Worm (Caenorhabditis elegans) whole organism, early embryonic: ENCODE data around the gene arrd-16.

Experiments
- B0310.2 ChIP-seq: sonication (generic microtip); optimal IDR thresholded peaks from 2 replicates; lab custom pipeline; 2016; ENCODE audit warnings: mild to moderate bottlenecking, missing genetic modification characterization, missing compliant biosample characterization
- F13C5.2 ChIP-seq: sonication (generic microtip); optimal IDR thresholded peaks from 2 replicates; lab custom pipeline; 2017; ENCODE audit warnings: mild to moderate bottlenecking, missing genetic modification characterization, inconsistent platforms, missing compliant biosample characterization
- aly-1 ChIP-seq: sonication (generic microtip); optimal IDR thresholded peaks from 2 replicates; lab custom pipeline; 2016; ENCODE audit warnings: missing genetic modification characterization, missing compliant biosample characterization
- ama-1 ChIP-seq: fragments of 150-350 bp; optimal IDR thresholded peaks from 2 replicates; lab custom pipeline; 2014
- ceh-13 ChIP-seq: fragments of 200-800 bp; sonication (Bioruptor generic); optimal IDR thresholded peaks from 2 replicates; lab custom pipeline; 2018; ENCODE audit warnings: mild to moderate bottlenecking, missing genetic modification characterization, missing compliant biosample characterization
- ceh-36 ChIP-seq: sonication (generic microtip); optimal IDR thresholded peaks from 2 replicates; lab custom pipeline; 2016; ENCODE audit warnings: missing genetic modification characterization, inconsistent platforms, missing compliant biosample characterization
- ets-7 ChIP-seq: sonication (generic microtip); optimal IDR thresholded peaks from 2 replicates; lab custom pipeline; 2016; ENCODE audit warnings: missing genotype, missing genetic modification characterization, missing compliant biosample characterization
- flt-1 ChIP-seq: fragments of 200-800 bp; sonication (Bioruptor generic); IDR thresholded peaks from 2 replicates; pipeline ENCODE4 v1.3.6; 2022; ENCODE audit warnings: missing genetic modification characterization, missing compliant biosample characterization
- hmbx-1 ChIP-seq: sonication (generic microtip); optimal IDR thresholded peaks from 2 replicates; lab custom pipeline; 2016; ENCODE audit warnings: mild to moderate bottlenecking, missing genetic modification characterization, missing compliant biosample characterization
- hmg-4 ChIP-seq: fragments of 200-800 bp; sonication (Bioruptor generic); optimal IDR thresholded peaks from 2 replicates; lab custom pipeline; 2018; ENCODE audit warnings: mild to moderate bottlenecking, missing genetic modification characterization, missing compliant biosample characterization
- hnd-1 ChIP-seq: sonication (generic microtip); optimal IDR thresholded peaks from 2 replicates; lab custom pipeline; 2016; ENCODE audit warnings: missing genetic modification characterization, missing compliant biosample characterization
- pes-1 ChIP-seq: fragments of 200-800 bp; sonication (Bioruptor generic); IDR thresholded peaks from 2 replicates; pipeline ENCODE4 v1.3.6; 2022; ENCODE audit warnings: missing genetic modification reagents, missing genetic modification characterization, missing compliant biosample characterization
- scrt-1 ChIP-seq: fragments of 200-800 bp; sonication (Bioruptor generic); IDR thresholded peaks from 2 replicates; pipeline ENCODE4 v1.3.6; 2022; ENCODE audit warnings: missing genetic modification characterization, missing compliant biosample characterization
- sea-1 ChIP-seq: fragments of 200-800 bp; sonication (Bioruptor generic); conservative IDR thresholded peaks from 2 replicates; pipeline ENCODE4 v1.3.6; 2022; ENCODE audit warnings: missing genetic modification characterization, missing compliant biosample characterization
- tbx-11 ChIP-seq: fragments of 200-800 bp; sonication (Bioruptor generic); IDR thresholded peaks from 2 replicates; pipeline ENCODE4 v1.3.6; 2022; ENCODE audit warnings: missing genetic modification characterization, missing compliant biosample characterization
- tbx-37 ChIP-seq: fragments of 200-800 bp; sonication (Bioruptor generic); conservative IDR thresholded peaks from 2 replicates; pipeline ENCODE4 v1.3.6; 2022; ENCODE audit warnings: missing genetic modification reagents, missing genetic modification characterization, missing compliant biosample characterization
- tra-4 ChIP-seq: sonication (generic microtip); optimal IDR thresholded peaks from 2 replicates; lab custom pipeline; 2017; ENCODE audit warnings: missing genetic modification characterization, missing compliant biosample characterization

Gene arrd-16

DNA sequence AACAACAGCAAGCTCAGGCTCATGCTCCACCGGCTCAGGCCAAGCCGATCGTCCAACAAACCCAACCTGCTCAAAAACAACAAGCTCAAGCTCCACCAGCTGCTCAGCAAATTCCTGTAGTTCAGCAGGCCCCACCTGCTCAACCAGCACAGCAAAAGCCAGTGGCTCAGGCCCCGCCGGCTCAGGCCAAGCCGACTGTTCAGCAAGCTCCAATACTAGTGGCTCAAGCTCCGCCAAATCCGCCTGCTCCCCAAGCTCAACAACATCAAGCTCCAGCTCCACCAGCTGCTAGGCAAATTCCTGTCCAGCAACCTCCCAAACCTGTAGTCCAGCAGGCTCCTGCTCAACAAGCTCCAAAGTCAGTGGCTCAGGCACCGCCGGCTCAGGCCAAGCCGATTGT is 14.7 kb upstream of the arrd-16 start:
- TF ChIP-seq tra-4 (no peak), ets-7 (tag; lab: Kevin White, UChicago) (no peak), flt-1 (GFP tag; lab: Robert Waterston, UW) (no peak), ceh-13 (GFP tag; lab: Kevin White, UChicago) (no peak), sea-1 (GFP tag; lab: Robert Waterston, UW) (no peak), tbx-11 (GFP tag; lab: Robert Waterston, UW) (no peak), ama-1 (lab: Kevin White, UChicago) (no peak), F13C5.2 (tag; lab: Kevin White, UChicago) (no peak), B0310.2 (tag; lab: Kevin White, UChicago) (no peak), hmbx-1 (tag; lab: Kevin White, UChicago) (no peak), aly-1 (tag; lab: Kevin White, UChicago) (no peak), scrt-1 (GFP tag; lab: Robert Waterston, UW) (no peak), pes-1 (GFP tag; lab: Robert Waterston, UW) (no peak)

- TF ChIP-seq ceh-36 (tag; lab: Kevin White, UChicago): no peak
- TF ChIP-seq aly-1 (tag; lab: Kevin White, UChicago): peak; percentile 15
Observed at ce11 chrIII:12470589-12470988, 13.9 kb upstream of the arrd-16 start.

DNA sequence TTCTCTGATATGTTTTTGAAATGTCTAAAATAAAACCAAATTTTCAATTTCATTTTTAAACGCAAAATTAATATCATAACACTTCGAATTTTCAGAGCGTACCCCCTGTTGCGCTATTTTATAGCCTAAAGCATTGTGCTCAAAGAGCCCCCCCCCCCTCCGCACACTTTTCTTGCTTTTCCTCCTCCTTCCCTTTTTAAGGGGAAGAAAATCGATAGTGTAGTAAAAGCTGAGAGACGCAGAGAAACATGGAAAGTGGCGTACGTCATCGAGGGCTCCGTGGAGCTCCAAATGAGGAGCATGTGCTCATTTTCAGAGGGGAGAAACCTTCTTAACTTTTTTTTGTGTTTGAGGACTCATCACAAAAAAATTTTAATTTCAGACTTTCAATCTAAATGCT is 12.0 kb upstream of the arrd-16 start, which contains the start of gene cccp-1:
cccp-1 (plus strand) TSS at position 377 of the 400 bp plus-strand sequence.
- TF ChIP-seq tbx-11 (GFP tag; lab: Robert Waterston, UW): no peak
- TF ChIP-seq ceh-13 (GFP tag; lab: Kevin White, UChicago): no peak
- TF ChIP-seq hmg-4 (GFP tag; lab: Kevin White, UChicago): no peak
- no peak for TF ChIP-seq pes-1 (GFP tag; lab: Robert Waterston, UW)
- TF ChIP-seq sea-1 (GFP tag; lab: Robert Waterston, UW): no peak
- no peak for TF ChIP-seq aly-1 (tag; lab: Kevin White, UChicago)

- no peak for TF ChIP-seq tbx-37 (GFP tag; lab: Robert Waterston, UW)
- no peak for TF ChIP-seq flt-1 (GFP tag; lab: Robert Waterston, UW)
- no peak for TF ChIP-seq tbx-11 (GFP tag; lab: Robert Waterston, UW)
- no peak for TF ChIP-seq ceh-36 (tag; lab: Kevin White, UChicago)
- no peak for TF ChIP-seq aly-1 (tag; lab: Kevin White, UChicago)
- TF ChIP-seq hnd-1 (tag; lab: Kevin White, UChicago): no peak
- no peak for TF ChIP-seq hmbx-1 (tag; lab: Kevin White, UChicago)
- TF ChIP-seq F13C5.2 (tag; lab: Kevin White, UChicago): no peak
- TF ChIP-seq tra-4: no peak
- TF ChIP-seq scrt-1 (GFP tag; lab: Robert Waterston, UW): no peak
- TF ChIP-seq B0310.2 (tag; lab: Kevin White, UChicago): no peak
- TF ChIP-seq ceh-13 (GFP tag; lab: Kevin White, UChicago): no peak
- TF ChIP-seq ets-7 (tag; lab: Kevin White, UChicago): no peak
- no peak for TF ChIP-seq pes-1 (GFP tag; lab: Robert Waterston, UW)
- no peak for TF ChIP-seq sea-1 (GFP tag; lab: Robert Waterston, UW)
- no peak for TF ChIP-seq ama-1 (lab: Kevin White, UChicago)
- no peak for TF ChIP-seq hmg-4 (GFP tag; lab: Kevin White, UChicago)
Observed at ce11 chrIII:12491984-12492383, 7.5 kb downstream of the arrd-16 start, which contains the start of gene Y49E10.25. Gene Y49E10.25 (minus strand): TSS chrIII:12492084.

DNA sequence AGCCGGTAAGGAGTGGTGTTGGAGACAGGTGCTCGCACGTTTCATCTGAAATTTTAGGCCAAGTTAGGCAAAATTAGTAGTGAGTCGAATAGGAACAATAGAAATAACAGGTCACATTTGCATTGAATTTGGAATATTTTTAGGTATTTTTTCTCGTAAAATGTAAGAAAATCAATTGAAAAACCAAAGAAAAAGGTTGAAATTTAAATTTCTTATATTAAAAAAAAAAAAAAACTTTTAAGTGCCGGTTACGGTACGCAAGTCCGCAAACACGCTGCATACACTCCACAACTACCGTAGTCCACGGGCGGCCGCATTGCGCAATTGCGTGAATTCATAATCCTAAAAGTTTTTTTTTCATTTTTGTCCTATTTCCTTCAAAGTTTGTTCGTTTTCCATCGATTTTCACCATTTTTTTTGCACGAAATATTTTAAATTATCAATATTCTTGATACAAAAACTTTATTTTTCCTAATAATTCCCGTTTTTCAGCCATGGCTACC is 11.1 kb downstream of the arrd-16 start, which contains the start of the genes Y111B2A.1 and Y111B2A.2:
Y111B2A.1 (minus strand) TSS at position 51 of the 503 bp plus-strand sequence.
Y111B2A.2 (plus strand) TSS at position 493 of the 503 bp plus-strand sequence.
- TF ChIP-seq F13C5.2 (tag; lab: Kevin White, UChicago): no peak
- no peak for TF ChIP-seq hmbx-1 (tag; lab: Kevin White, UChicago)
- no peak for TF ChIP-seq sea-1 (GFP tag; lab: Robert Waterston, UW)
- TF ChIP-seq tbx-11 (GFP tag; lab: Robert Waterston, UW): no peak
- no peak for TF ChIP-seq scrt-1 (GFP tag; lab: Robert Waterston, UW)
- no peak for TF ChIP-seq aly-1 (tag; lab: Kevin White, UChicago)
- TF ChIP-seq tra-4: no peak
- no peak for TF ChIP-seq flt-1 (GFP tag; lab: Robert Waterston, UW)
- TF ChIP-seq ama-1 (lab: Kevin White, UChicago): no peak
- TF ChIP-seq pes-1 (GFP tag; lab: Robert Waterston, UW): no peak
- no peak for TF ChIP-seq tbx-37 (GFP tag; lab: Robert Waterston, UW)
- no peak for TF ChIP-seq ceh-13 (GFP tag; lab: Kevin White, UChicago)
- TF ChIP-seq B0310.2 (tag; lab: Kevin White, UChicago): no peak
- TF ChIP-seq hnd-1 (tag; lab: Kevin White, UChicago): no peak
- TF ChIP-seq ceh-36 (tag; lab: Kevin White, UChicago): no peak
- no peak for TF ChIP-seq hmg-4 (GFP tag; lab: Kevin White, UChicago)
- no peak for TF ChIP-seq ets-7 (tag; lab: Kevin White, UChicago)

DNA sequence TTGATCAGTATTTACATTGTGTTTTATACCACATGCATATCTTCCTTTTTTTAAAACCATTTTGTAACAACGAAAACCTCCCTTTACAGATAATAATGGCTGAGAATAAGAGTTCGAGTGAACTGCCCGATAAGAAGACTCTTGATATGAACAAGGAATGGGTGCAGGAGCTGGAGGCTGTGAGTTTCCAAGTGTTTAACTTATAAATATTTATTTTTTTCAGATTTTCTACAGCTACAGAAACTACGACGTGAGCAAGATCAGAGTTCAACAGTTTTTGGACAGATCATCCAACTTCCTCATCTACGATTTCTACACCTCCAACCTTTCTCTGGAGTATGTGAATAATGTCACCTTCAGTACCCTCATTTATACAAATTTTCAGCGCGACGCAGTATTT is 11.9 kb downstream of the arrd-16 start, which contains the start of gene herd-1:
herd-1 (plus strand) TSS at position 90 of the 400 bp plus-strand sequence.
- TF ChIP-seq flt-1 (GFP tag; lab: Robert Waterston, UW) (no peak), pes-1 (GFP tag; lab: Robert Waterston, UW) (no peak)

ce11 chrIII:12499245-12499644 is 14.7 kb downstream of the arrd-16 start, which contains the start of gene sql-1:
Gene sql-1 (plus strand): TSS chrIII:12499557.
- TF ChIP-seq hnd-1 (tag; lab: Kevin White, UChicago) (no peak), flt-1 (GFP tag; lab: Robert Waterston, UW) (no peak), F13C5.2 (tag; lab: Kevin White, UChicago) (no peak), ets-7 (tag; lab: Kevin White, UChicago) (no peak), sea-1 (GFP tag; lab: Robert Waterston, UW) (no peak), pes-1 (GFP tag; lab: Robert Waterston, UW) (no peak), hmg-4 (GFP tag; lab: Kevin White, UChicago) (no peak), ama-1 (lab: Kevin White, UChicago) (no peak), tra-4 (no peak), ceh-13 (GFP tag; lab: Kevin White, UChicago) (no peak), B0310.2 (tag; lab: Kevin White, UChicago) (no peak), scrt-1 (GFP tag; lab: Robert Waterston, UW) (no peak), aly-1 (tag; lab: Kevin White, UChicago) (no peak)
